Worm (Caenorhabditis elegans) whole organism, L2 larva: ENCODE results near the gene math-8.

ENCODE experiments used
- R02D3.7 ChIP-seq: fragments of 150-350 bp; optimal IDR thresholded peaks from 2 replicates; lab custom pipeline; 2014; ENCODE audit warnings: missing biosample characterization, missing genetic modification characterization
- alr-1 ChIP-seq: fragments of 150-350 bp; optimal IDR thresholded peaks from 2 replicates; lab custom pipeline; 2014; ENCODE audit warnings: missing biosample characterization, missing genetic modification characterization
- ama-1 ChIP-seq: fragments of 150-350 bp; optimal IDR thresholded peaks from 2 replicates; lab custom pipeline; 2018; ENCODE audit warnings: inconsistent platforms
- ceh-16 ChIP-seq: fragments of 150-350 bp; optimal IDR thresholded peaks from 2 replicates; lab custom pipeline; 2014; ENCODE audit warnings: missing biosample characterization, missing genetic modification characterization
- ceh-82 ChIP-seq: fragments of 150-350 bp; optimal IDR thresholded peaks from 2 replicates; lab custom pipeline; 2014; ENCODE audit warnings: missing biosample characterization, missing genetic modification characterization
- crh-2 ChIP-seq: sonication (generic microtip); optimal IDR thresholded peaks from 2 replicates; lab custom pipeline; 2017; ENCODE audit warnings: missing biosample characterization, missing genetic modification characterization
- egl-27 ChIP-seq: sonication (generic microtip); optimal IDR thresholded peaks from 3 replicates; lab custom pipeline; 2017; ENCODE audit warnings: missing biosample characterization, missing genetic modification reagents, missing genetic modification characterization
- elt-3 ChIP-seq: sonication (generic microtip); optimal IDR thresholded peaks from 2 replicates; lab custom pipeline; 2017; ENCODE audit warnings: missing biosample characterization, missing genetic modification characterization
- fos-1 ChIP-seq: fragments of 150-350 bp; optimal IDR thresholded peaks from 2 replicates; lab custom pipeline; 2014; ENCODE audit warnings: missing biosample characterization, missing genetic modification characterization
- lin-11 ChIP-seq: fragments of 150-350 bp; sonication (generic microtip); optimal IDR thresholded peaks from 2 replicates; lab custom pipeline; 2014; ENCODE audit warnings: missing biosample characterization, missing genetic modification characterization, inconsistent platforms, mixed read lengths
- lin-13 ChIP-seq: fragments of 150-350 bp; optimal IDR thresholded peaks from 2 replicates; lab custom pipeline; 2014; ENCODE audit warnings: missing biosample characterization, missing genetic modification reagents, missing genetic modification characterization
- lin-39 ChIP-seq: fragments of 150-350 bp; optimal IDR thresholded peaks from 2 replicates; lab custom pipeline; 2014; ENCODE audit warnings: missing biosample characterization, missing genetic modification reagents, missing genetic modification characterization
- mab-5 ChIP-seq: fragments of 150-350 bp; optimal IDR thresholded peaks from 2 replicates; lab custom pipeline; 2014; ENCODE audit warnings: missing biosample characterization, missing genetic modification characterization
- mbf-1 ChIP-seq: sonication (generic microtip); optimal IDR thresholded peaks from 2 replicates; lab custom pipeline; 2017; ENCODE audit warnings: missing biosample characterization, missing genetic modification characterization
- mdl-1 ChIP-seq, 2 experiments: fragments of 150-350 bp in 1 of 2; sonication (generic microtip) in 1 of 2; optimal IDR thresholded peaks; 2 replicates each; lab custom pipeline; 2017; ENCODE audit warnings: missing biosample characterization in 2 of 2, missing genetic modification characterization in 2 of 2
- nhr-10 ChIP-seq: sonication (generic microtip); optimal IDR thresholded peaks from 2 replicates; lab custom pipeline; 2017; ENCODE audit warnings: missing biosample characterization, missing genetic modification characterization
- nhr-12 ChIP-seq: fragments of 150-350 bp; optimal IDR thresholded peaks from 2 replicates; lab custom pipeline; 2014; ENCODE audit warnings: missing biosample characterization, missing genetic modification characterization
- nhr-129 ChIP-seq: fragments of 150-350 bp; optimal IDR thresholded peaks from 2 replicates; lab custom pipeline; 2014; ENCODE audit warnings: missing biosample characterization, missing genetic modification characterization
- nhr-6 ChIP-seq: fragments of 150-350 bp; optimal IDR thresholded peaks from 2 replicates; lab custom pipeline; 2014; ENCODE audit warnings: missing biosample characterization, missing genetic modification characterization
- nhr-77 ChIP-seq: fragments of 150-350 bp; optimal IDR thresholded peaks from 2 replicates; lab custom pipeline; 2014; ENCODE audit warnings: missing biosample characterization, missing genetic modification characterization
- peb-1 ChIP-seq: fragments of 150-350 bp; optimal IDR thresholded peaks from 2 replicates; lab custom pipeline; 2014; ENCODE audit warnings: missing biosample characterization, missing genetic modification characterization
- skn-1 ChIP-seq: sonication (generic microtip); optimal IDR thresholded peaks from 2 replicates; lab custom pipeline; 2017; ENCODE audit warnings: missing biosample characterization, missing genetic modification characterization
- snpc-4 ChIP-seq: fragments of 150-350 bp; optimal IDR thresholded peaks from 2 replicates; lab custom pipeline; 2014; ENCODE audit warnings: missing biosample characterization, missing genetic modification characterization
- unc-39 ChIP-seq: fragments of 150-350 bp; optimal IDR thresholded peaks from 2 replicates; lab custom pipeline; 2014; ENCODE audit warnings: missing biosample characterization, missing genetic modification characterization
- unc-55 ChIP-seq: fragments of 150-350 bp; sonication (generic microtip); optimal IDR thresholded peaks from 3 replicates; lab custom pipeline; 2014; ENCODE audit warnings: missing biosample characterization, missing genetic modification reagents, missing genetic modification characterization
- unc-62 ChIP-seq: fragments of 150-350 bp; optimal IDR thresholded peaks from 2 replicates; lab custom pipeline; 2014; ENCODE audit warnings: missing biosample characterization, missing genetic modification reagents, missing genetic modification characterization
- ztf-11 ChIP-seq: sonication (generic microtip); optimal IDR thresholded peaks from 2 replicates; lab custom pipeline; 2017; ENCODE audit warnings: missing biosample characterization, missing genetic modification characterization
- ztf-4 ChIP-seq: fragments of 150-350 bp; optimal IDR thresholded peaks from 2 replicates; lab custom pipeline; 2014; ENCODE audit warnings: missing biosample characterization, missing genetic modification characterization

The math-8 gene

ce11 chrII:1878663-1879062, 10.3 kb downstream of the math-8 start, which contains the start of gene math-16:
Gene math-16, minus strand, starts transcription at chrII:1878763.
- TF ChIP-seq nhr-129 (no peak), nhr-12 (tag; lab: Kevin White, UChicago) (no peak), lin-13 (GFP tag; lab: Kevin White, UChicago) (no peak), fos-1 (tag; lab: Kevin White, UChicago) (no peak)

ce11 chrII:1875658-1876057, 13.3 kb downstream of the math-8 start, which contains the start of gene math-13:
Gene math-13, plus strand, starts transcription at chrII:1875958.
- no peak for TF ChIP-seq fos-1 (tag; lab: Kevin White, UChicago)
- no peak for TF ChIP-seq nhr-6 (tag; lab: Kevin White, UChicago)
- TF ChIP-seq nhr-10 (tag; lab: Kevin White, UChicago): no peak
- TF ChIP-seq nhr-77: no peak
- TF ChIP-seq lin-39 (tag; lab: Kevin White, UChicago): no peak
- TF ChIP-seq mdl-1 (tag; optimal IDR thresholded peaks at IDR 0.05; lab: Kevin White, UChicago): no peak
- no peak for TF ChIP-seq unc-62 (GFP tag; lab: Kevin White, UChicago)
- no peak for TF ChIP-seq mbf-1 (tag; lab: Kevin White, UChicago)
- TF ChIP-seq unc-55 (GFP tag; lab: Kevin White, UChicago): no peak

- TF ChIP-seq ceh-16 (tag; lab: Kevin White, UChicago) (no peak), lin-39 (tag; lab: Kevin White, UChicago) (no peak), nhr-6 (tag; lab: Kevin White, UChicago) (no peak), crh-2 (peak; percentile 7), fos-1 (tag; lab: Kevin White, UChicago) (peak; percentile 24)
Observed at ce11 chrII:1870875-1871592, 17.9 kb downstream of the math-8 start, which contains the start of gene math-10. Gene math-10, plus strand, starts transcription at chrII:1871542.

- no peak for TF ChIP-seq skn-1 (tag; lab: Kevin White, UChicago)
- no peak for TF ChIP-seq nhr-12 (tag; lab: Kevin White, UChicago)
- TF ChIP-seq lin-39 (tag; lab: Kevin White, UChicago): no peak
- TF ChIP-seq unc-62 (GFP tag; lab: Kevin White, UChicago): no peak
- no peak for TF ChIP-seq ztf-11 (tag; lab: Kevin White, UChicago)
Observed at ce11 chrII:1869120-1869519, 19.9 kb downstream of the math-8 start, which contains the start of gene math-14. Gene math-14, plus strand, starts transcription at chrII:1869420.

- no peak for TF ChIP-seq unc-39
- peak; percentile 50 for TF ChIP-seq fos-1 (tag; lab: Kevin White, UChicago)
Observed at ce11 chrII:1865683-1866431, 23.1 kb downstream of the math-8 start, which contains the start of gene math-15. Gene math-15, plus strand, starts transcription at chrII:1866381.

- no peak for TF ChIP-seq mbf-1 (tag; lab: Kevin White, UChicago)
- TF ChIP-seq lin-39 (tag; lab: Kevin White, UChicago): no peak
- TF ChIP-seq peb-1 (tag; lab: Kevin White, UChicago): no peak
- TF ChIP-seq egl-27 (tag; lab: Kevin White, UChicago): no peak
- no peak for TF ChIP-seq unc-39
- no peak for TF ChIP-seq R02D3.7 (tag; lab: Kevin White, UChicago)
- no peak for TF ChIP-seq elt-3 (tag; lab: Kevin White, UChicago)
- no peak for TF ChIP-seq alr-1 (tag; lab: Kevin White, UChicago)
- no peak for TF ChIP-seq mab-5 (tag; lab: Kevin White, UChicago)
- TF ChIP-seq ztf-4: no peak
- no peak for TF ChIP-seq nhr-6 (tag; lab: Kevin White, UChicago)
- TF ChIP-seq ama-1 (lab: Kevin White, UChicago): no peak
- no peak for TF ChIP-seq ceh-82 (tag; lab: Kevin White, UChicago)
- no peak for TF ChIP-seq lin-11
- no peak for TF ChIP-seq snpc-4 (tag; lab: Kevin White, UChicago)
- TF ChIP-seq, all 48 proteins: peak for 0
Observed at ce11 chrII:1864278-1864677, 24.7 kb downstream of the math-8 start, which contains the start of gene C16C4.17. Gene C16C4.17, plus strand, starts transcription at chrII:1864578.
